Worm (Caenorhabditis elegans): Measurements from ENCODE around the gene ZK1240.9.

ZK1240.9 gene

DNA sequence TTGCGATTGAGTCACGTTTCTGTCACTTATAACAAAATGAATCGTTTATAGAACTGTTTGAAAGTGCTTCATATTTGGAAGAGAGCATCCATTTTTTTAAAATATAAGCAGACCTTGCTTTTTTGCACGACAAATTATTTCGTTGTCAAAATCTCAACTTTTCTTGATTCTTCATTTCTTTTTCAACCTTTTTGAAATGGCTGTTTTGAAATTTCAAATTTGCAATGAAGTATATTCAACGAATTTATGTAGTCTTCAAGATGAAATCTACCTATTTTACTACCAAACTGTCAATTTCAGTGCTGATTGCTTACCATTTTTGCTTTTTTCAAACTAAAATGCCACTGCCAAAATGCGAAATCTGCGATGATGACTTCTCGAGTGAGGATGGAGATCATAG lies 11.2 kb upstream of the ZK1240.9 start, which contains the start of gene B0281.3:
B0281.3 (plus strand) TSS at position 301 of the 400 bp plus-strand sequence.
- no peak for TF ChIP-seq unc-62 (GFP tag; optimal IDR thresholded peaks at IDR 0.05)

ce11 chrII:2312747-2313146 lies 5.2 kb upstream of the ZK1240.9 start, which contains the start of the genes trim-21 and B0281.1:
Gene trim-21 (minus strand): TSS chrII:2312847.
Gene B0281.1 (plus strand): TSS chrII:2313067.
- TF ChIP-seq unc-62 (GFP tag; optimal IDR thresholded peaks at IDR 0.05), result no peak

ce11 chrII:2320097-2320496 lies 2.1 kb downstream of the ZK1240.9 start, which contains the start of gene ZK1240.3:
Gene ZK1240.3 (plus strand): TSS chrII:2320334.
- no peak for TF ChIP-seq unc-62 (GFP tag; optimal IDR thresholded peaks at IDR 0.05)

DNA sequence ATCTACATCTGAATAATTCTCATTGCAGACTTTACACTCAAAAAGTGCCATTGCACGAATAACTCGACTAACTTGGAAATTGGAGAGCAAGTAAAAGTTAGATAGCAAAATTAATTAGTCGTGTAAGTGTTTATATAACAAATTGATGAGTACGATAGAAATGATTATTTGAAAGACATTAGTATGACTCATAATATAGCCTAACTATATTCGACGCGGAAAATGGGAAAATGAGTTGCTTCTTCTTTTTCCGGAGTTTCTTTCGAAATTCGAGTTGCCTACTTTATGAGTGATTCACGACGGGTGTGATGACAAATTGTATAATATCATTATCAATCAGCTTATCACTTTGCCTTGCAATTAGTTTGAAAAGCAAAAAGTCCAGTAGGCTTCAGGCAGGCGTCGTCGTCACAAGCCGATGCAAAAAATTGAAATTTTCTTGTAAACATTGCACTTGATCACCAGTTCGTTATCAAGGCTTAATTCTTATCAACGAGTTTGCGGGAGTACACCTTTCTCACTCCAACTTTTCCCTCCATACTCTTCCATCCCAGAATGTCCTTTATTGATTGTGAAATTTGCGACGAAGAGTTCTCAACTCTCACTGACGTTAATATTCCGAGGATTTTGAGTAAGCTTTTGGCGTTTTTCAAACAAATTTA lies 5.0 kb downstream of the ZK1240.9 start, which contains the start of the genes ZK1240.6 and ZK1240.2:
ZK1240.6 (minus strand) TSS at position 51 of the 662 bp plus-strand sequence.
ZK1240.2 (plus strand) TSS at position 520 of the 662 bp plus-strand sequence.
- TF ChIP-seq unc-62 (GFP tag; optimal IDR thresholded peaks at IDR 0.05), result no peak

DNA sequence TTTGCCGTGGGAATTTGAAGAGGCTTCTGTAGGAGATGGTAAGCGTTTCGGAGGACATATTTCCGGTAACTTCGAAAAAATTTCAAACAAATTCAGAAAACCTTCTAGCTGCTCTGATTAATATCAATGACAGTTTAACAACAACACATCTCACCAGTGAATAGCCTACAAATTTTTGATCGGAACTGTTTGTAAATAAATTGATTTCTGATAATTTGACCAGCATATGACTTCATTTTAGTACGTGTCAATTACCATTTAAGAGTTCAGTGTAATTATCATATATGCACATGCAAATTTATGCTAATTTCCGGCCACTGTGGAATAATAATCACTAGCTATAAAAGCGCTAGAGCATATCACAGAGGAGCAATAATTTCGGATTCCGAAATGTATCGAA lies 7.0 kb downstream of the ZK1240.9 start, which contains the start of gene ZK1240.11:
ZK1240.11 (plus strand) TSS at position 301 of the 400 bp plus-strand sequence.
- TF ChIP-seq unc-62 (GFP tag; optimal IDR thresholded peaks at IDR 0.05), result no peak

- TF ChIP-seq unc-62 (GFP tag; optimal IDR thresholded peaks at IDR 0.05), result no peak
Measured at ce11 chrII:2328963-2329442, 11.0 kb downstream of the ZK1240.9 start, which contains the start of the genes ZK1240.8 and ZK1240.1. Gene ZK1240.8 (minus strand): TSS chrII:2329063. Gene ZK1240.1 (plus strand): TSS chrII:2329392.

ce11 chrII:2330462-2330861 lies 12.5 kb downstream of the ZK1240.9 start:
- TF ChIP-seq unc-62 (GFP tag; optimal IDR thresholded peaks at IDR 0.05), result no peak

DNA sequence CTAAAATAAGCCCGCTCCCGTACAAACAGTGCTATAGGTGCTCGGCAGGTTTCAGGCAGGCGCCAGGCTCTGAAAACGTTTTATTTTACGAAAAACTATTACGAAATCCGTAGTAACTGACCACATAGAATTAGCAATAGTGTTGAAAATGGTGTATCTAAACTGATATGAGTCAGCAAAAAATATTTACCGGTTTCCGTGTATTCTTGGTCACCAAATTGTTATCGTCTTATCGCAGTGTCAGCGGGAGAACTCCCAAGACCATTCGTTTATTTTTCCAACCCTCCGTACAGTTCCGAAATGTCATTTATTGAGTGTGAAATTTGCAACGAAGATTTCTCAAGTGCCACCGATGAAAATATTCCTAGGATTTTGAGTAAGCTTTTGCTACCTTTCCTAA lies 14.2 kb downstream of the ZK1240.9 start, which contains the start of gene F43C11.8:
F43C11.8 (plus strand) TSS at position 301 of the 400 bp plus-strand sequence.
- TF ChIP-seq unc-62 (GFP tag; optimal IDR thresholded peaks at IDR 0.05), result no peak

DNA sequence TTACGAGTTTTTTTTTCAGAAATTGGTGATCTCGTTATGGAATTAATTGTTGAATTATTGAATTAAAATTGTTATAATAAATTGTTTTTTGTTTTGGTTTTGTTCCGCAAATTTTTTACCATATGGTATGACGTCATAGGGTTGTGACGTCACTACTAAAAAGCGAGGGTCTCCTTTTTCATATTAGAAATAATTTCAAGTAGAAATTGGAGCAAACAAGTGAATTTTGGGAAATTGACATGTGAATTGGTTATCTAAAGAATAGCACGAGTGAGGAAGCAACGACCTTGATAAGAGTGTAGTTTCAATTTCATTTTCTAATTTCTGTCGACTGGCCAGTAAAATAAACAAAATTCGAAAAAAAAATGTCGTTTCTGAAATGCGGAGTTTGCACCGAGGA lies 17.6 kb downstream of the ZK1240.9 start, which contains the start of gene F43C11.7:
F43C11.7 (plus strand) TSS at position 326 of the 400 bp plus-strand sequence.
- TF ChIP-seq unc-62 (GFP tag; optimal IDR thresholded peaks at IDR 0.05), result no peak

DNA sequence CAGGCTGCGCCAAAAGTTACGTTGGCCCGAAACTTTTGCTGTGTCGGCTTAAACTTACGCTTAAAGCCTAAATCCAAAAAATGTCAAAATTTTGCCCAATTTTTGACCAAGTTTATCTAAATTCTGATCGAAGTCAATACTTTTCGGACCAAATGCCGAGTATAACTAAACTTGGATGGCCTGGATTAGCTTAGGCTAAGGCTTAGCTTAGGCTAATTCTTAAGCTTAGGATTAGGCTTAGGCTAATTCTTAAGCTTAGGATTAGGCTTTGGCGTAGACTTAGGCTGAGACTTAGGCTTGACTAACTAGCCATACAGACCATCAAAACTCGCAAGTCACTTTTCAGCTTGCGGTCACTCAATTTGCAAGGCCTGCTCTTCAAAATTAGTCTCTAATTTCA lies 18.2 kb downstream of the ZK1240.9 start:
- no peak for TF ChIP-seq unc-62 (GFP tag; optimal IDR thresholded peaks at IDR 0.05)

DNA sequence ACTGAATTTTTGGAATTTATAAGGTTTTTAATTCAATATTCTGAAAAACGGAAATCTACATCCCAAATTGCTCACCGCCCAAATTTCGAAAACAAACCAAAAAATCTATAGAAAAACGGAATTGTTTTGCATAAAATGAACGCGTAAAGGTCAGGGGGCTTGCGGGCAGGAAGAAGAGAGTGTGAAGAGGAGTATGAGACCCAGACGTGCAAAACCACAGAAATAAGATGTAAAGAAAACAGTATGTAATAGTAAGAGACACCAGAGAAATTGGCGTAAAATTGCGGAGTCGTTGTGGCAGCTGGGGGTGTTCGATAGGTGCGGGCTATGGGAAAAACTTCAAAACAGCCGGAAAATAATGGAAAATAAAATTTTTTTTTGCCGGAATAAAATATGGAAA lies 23.0 kb downstream of the ZK1240.9 start:
- no peak for TF ChIP-seq unc-62 (GFP tag; optimal IDR thresholded peaks at IDR 0.05)

- no peak for TF ChIP-seq unc-62 (GFP tag; optimal IDR thresholded peaks at IDR 0.05)
Measured at ce11 chrII:2341515-2341914, 23.5 kb downstream of the ZK1240.9 start, which contains the start of gene enri-1. Gene enri-1 (minus strand): TSS chrII:2341615.

ce11 chrII:2342004-2342479 lies 24.1 kb downstream of the ZK1240.9 start, which contains the start of gene F43C11.6:
Gene F43C11.6 (plus strand): TSS chrII:2342429.
- TF ChIP-seq unc-62 (GFP tag; optimal IDR thresholded peaks at IDR 0.05), result no peak

DNA sequence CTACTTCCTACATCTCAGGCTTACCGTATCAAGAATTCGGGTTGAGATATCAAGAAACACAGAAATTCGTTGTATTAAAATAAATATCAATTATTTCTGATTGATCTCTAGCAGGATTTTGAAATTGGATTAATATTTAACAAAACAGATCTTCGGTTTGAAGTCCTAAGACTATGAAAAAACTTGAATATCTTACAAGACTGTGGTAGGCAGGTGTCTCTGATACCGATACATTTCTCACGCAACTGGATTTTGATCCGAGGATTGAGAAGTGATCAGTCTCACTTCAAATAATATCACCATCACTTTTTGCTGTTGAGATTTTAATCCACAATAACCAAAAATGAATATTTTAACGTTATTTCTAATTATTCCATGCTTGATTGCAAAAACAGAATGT lies 28.7 kb downstream of the ZK1240.9 start, which contains the start of gene F43C11.4:
F43C11.4 (plus strand) TSS at position 301 of the 400 bp plus-strand sequence.
- TF ChIP-seq unc-62 (GFP tag; optimal IDR thresholded peaks at IDR 0.05), result no peak

DNA sequence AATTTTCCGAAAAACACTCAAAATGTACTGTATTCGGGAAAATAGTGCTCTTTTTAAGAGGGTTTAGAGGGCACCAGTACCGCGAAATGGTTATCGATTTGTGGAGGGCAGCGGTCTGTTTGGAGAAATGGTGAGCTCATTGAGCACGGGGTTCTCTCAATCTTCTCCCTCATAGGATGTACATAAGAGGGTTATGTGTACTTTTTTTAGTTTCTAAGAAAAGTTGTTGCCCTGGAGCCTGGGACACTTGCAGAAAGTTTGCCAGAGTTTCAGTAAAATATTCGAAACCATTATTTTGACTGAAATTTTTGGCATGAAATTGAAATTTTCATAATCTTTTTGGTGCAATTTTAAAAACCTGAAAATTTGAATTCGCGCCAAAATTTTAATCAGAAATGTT lies 34.6 kb downstream of the ZK1240.9 start, which contains the start of gene F43C11.10:
F43C11.10 (minus strand) TSS at position 101 of the 400 bp plus-strand sequence.
- no peak for TF ChIP-seq unc-62 (GFP tag; optimal IDR thresholded peaks at IDR 0.05)

ce11 chrII:2353012-2353411 lies 35.0 kb downstream of the ZK1240.9 start, which contains the start of gene F43C11.3:
Gene F43C11.3 (plus strand): TSS chrII:2353312.
- TF ChIP-seq unc-62 (GFP tag; optimal IDR thresholded peaks at IDR 0.05), result no peak

Measured in whole organism, dauer.